Worm (Caenorhabditis elegans): Measurements from ENCODE around the gene pdk-1.

pdk-1 gene

DNA sequence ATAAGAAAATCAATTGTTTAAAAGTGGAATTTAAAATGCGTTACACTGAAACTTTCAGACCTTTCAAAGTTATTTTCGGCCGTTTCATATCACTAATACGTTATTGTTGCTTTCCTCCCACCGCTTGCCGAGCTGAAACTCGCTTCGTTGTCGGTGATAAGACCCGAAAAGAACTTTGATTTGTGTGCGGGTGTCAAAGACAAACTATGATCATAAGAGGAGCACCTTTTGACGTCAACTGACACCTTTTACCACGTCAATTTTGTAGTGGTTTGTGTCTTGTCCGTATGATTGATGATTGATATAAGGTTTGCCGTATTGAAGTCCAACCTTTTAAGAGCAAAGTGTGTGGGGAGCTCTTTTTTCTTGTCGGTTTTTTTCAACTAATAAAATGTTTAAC is 15.9 kb downstream of the pdk-1 start, which contains the start of gene ttr-37:
TSS of gene ttr-37 (minus strand) at position 167 of the 400 bp plus-strand sequence.
- no peak for TF ChIP-seq ceh-36 (tag; optimal IDR thresholded peaks at IDR 0.05)
- TF ChIP-seq B0310.2 (tag; optimal IDR thresholded peaks at IDR 0.05): no peak
- no peak for TF ChIP-seq pes-1 (GFP tag; IDR thresholded peaks at IDR 0.05)
- no peak for TF ChIP-seq ama-1 (optimal IDR thresholded peaks at IDR 0.05)
- no peak for TF ChIP-seq ceh-13 (GFP tag; optimal IDR thresholded peaks at IDR 0.05)
- no peak for TF ChIP-seq hmg-4 (GFP tag; optimal IDR thresholded peaks at IDR 0.05)
- no peak for TF ChIP-seq ets-7 (tag; optimal IDR thresholded peaks at IDR 0.05)
- no peak for TF ChIP-seq hnd-1 (tag; optimal IDR thresholded peaks at IDR 0.05)
- no peak for TF ChIP-seq F13C5.2 (tag; optimal IDR thresholded peaks at IDR 0.05)
- TF ChIP-seq sea-1 (GFP tag; conservative IDR thresholded peaks at IDR 0.05): no peak
- TF ChIP-seq flt-1 (GFP tag; IDR thresholded peaks at IDR 0.05): no peak
- TF ChIP-seq tra-4 (tag; optimal IDR thresholded peaks at IDR 0.05): no peak
- no peak for TF ChIP-seq aly-1 (tag; optimal IDR thresholded peaks at IDR 0.05)

DNA sequence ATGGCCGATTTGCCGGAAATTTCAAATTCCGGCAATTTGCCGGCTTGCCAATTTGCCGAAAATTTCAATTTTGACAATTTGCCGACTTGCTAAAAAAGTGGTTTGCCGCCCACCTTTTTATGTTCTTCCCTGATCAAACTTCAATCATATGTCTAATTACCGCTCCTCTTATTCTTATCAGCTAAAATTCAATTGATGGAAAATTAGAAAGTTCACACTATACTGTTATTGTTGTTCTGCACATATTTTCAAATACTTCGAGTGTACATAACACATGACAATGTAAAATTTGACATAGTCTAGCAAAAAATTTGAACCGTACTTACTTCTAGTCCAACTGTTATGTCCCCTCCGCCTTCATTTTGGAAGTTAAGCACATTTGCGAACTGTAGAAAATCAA is 16.7 kb downstream of the pdk-1 start:
- TF ChIP-seq scrt-1 (GFP tag; IDR thresholded peaks at IDR 0.05): no peak
- no peak for TF ChIP-seq sea-1 (GFP tag; conservative IDR thresholded peaks at IDR 0.05)
- no peak for TF ChIP-seq hmg-4 (GFP tag; optimal IDR thresholded peaks at IDR 0.05)
- TF ChIP-seq ets-7 (tag; optimal IDR thresholded peaks at IDR 0.05): no peak
- TF ChIP-seq B0310.2 (tag; optimal IDR thresholded peaks at IDR 0.05): no peak
- no peak for TF ChIP-seq aly-1 (tag; optimal IDR thresholded peaks at IDR 0.05)
- no peak for TF ChIP-seq hnd-1 (tag; optimal IDR thresholded peaks at IDR 0.05)
- no peak for TF ChIP-seq tbx-11 (GFP tag; IDR thresholded peaks at IDR 0.05)
- TF ChIP-seq tbx-37 (GFP tag; conservative IDR thresholded peaks at IDR 0.05): no peak
- no peak for TF ChIP-seq ceh-36 (tag; optimal IDR thresholded peaks at IDR 0.05)
- no peak for TF ChIP-seq hmbx-1 (tag; optimal IDR thresholded peaks at IDR 0.05)
- TF ChIP-seq ceh-13 (GFP tag; optimal IDR thresholded peaks at IDR 0.05): no peak
- TF ChIP-seq flt-1 (GFP tag; IDR thresholded peaks at IDR 0.05): no peak
- no peak for TF ChIP-seq ama-1 (optimal IDR thresholded peaks at IDR 0.05)
- no peak for TF ChIP-seq tra-4 (tag; optimal IDR thresholded peaks at IDR 0.05)
- TF ChIP-seq pes-1 (GFP tag; IDR thresholded peaks at IDR 0.05): no peak
- no peak for TF ChIP-seq F13C5.2 (tag; optimal IDR thresholded peaks at IDR 0.05)

DNA sequence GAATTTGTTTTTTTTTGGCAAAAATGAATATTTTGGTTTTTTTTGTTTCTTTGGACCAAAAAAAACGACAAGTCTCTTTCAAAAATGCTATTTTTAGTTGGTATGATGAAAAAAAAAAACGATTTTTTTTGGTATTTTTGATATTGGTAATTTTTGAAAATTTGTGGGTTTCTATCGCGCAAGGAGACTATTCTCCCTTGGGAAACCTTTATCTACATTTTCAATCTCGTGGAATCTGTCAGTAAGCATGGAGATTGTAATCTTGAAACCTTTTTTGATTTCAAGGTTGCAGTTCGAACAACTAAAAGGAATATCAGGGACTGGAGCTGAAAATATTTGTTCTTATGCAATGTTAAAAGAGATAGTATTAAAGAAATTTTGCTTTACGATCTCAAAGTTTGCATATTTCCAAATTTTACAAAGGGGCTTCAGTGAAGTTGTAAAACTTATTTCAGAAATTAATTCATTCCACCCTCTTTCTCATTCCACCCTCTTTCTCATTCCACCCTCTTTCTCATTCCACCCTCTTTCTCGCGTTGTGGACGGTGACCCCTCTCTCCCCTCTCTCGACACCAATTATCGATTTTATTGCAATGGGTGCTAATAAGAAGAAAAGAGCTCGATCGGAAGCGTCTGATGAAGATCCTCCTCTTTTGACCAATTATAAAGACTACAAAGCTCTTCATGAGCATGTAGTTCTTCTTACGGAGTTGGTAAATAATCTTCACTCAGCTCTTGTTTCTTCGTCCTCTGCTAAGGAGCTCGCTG is 17.9 kb downstream of the pdk-1 start:
- TF ChIP-seq hnd-1 (tag; optimal IDR thresholded peaks at IDR 0.05) (no peak), B0310.2 (tag; optimal IDR thresholded peaks at IDR 0.05) (no peak), ets-7 (tag; optimal IDR thresholded peaks at IDR 0.05) (no peak), hmg-4 (GFP tag; optimal IDR thresholded peaks at IDR 0.05) (no peak), tra-4 (tag; optimal IDR thresholded peaks at IDR 0.05) (no peak), ceh-13 (GFP tag; optimal IDR thresholded peaks at IDR 0.05) (no peak), aly-1 (tag; optimal IDR thresholded peaks at IDR 0.05) (no peak), F13C5.2 (tag; optimal IDR thresholded peaks at IDR 0.05) (no peak), pes-1 (GFP tag; IDR thresholded peaks at IDR 0.05) (no peak), hmbx-1 (tag; optimal IDR thresholded peaks at IDR 0.05) (no peak), ceh-36 (tag; optimal IDR thresholded peaks at IDR 0.05) (no peak), tbx-11 (GFP tag; IDR thresholded peaks at IDR 0.05) (no peak)

DNA sequence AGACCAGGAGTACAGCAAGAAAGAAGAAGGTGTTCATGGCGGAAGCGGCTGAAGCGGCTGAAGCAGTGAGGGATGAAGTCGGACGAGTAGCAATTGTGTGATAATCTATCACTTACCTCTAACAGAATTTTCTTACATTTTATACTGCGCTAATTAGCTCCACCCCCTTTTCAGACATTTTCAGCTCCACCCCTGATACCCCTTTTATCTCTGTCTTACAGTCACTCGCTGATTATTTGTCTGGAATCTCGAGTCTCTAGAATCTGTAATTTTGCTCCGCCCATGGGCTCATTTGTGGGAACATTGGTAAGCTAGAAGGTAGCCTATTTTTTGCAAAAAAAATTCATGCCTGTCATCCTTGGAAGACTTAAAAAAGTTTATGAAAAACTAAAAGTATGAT is 23.2 kb downstream of the pdk-1 start, which contains the start of gene ins-39:
TSS of gene ins-39 (minus strand) at position 101 of the 400 bp plus-strand sequence.
- no peak for TF ChIP-seq ceh-13 (GFP tag; optimal IDR thresholded peaks at IDR 0.05)
- no peak for TF ChIP-seq tbx-37 (GFP tag; conservative IDR thresholded peaks at IDR 0.05)
- no peak for TF ChIP-seq B0310.2 (tag; optimal IDR thresholded peaks at IDR 0.05)
- no peak for TF ChIP-seq F13C5.2 (tag; optimal IDR thresholded peaks at IDR 0.05)
- no peak for TF ChIP-seq scrt-1 (GFP tag; IDR thresholded peaks at IDR 0.05)

DNA sequence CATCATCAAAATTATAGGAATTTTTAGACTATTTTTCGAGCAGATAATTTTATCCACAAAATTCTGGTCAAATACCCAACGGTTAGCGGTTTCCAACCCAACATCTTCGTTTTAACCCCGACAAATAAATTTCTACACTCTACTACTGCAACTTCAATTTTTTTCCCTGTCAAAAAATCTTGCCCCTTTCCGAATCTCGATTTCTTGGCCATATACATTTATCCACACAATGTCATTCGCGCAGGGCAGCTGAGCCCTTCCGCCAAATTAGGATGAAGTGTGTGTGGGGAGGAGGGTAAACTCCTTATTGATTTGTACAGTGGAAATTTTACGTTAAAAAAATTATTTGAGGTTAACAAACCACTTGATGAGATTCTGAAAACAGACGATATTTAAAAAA is 23.7 kb downstream of the pdk-1 start:
- TF ChIP-seq F13C5.2 (tag; optimal IDR thresholded peaks at IDR 0.05): peak; percentile 78
- TF ChIP-seq scrt-1 (GFP tag; IDR thresholded peaks at IDR 0.05): no peak
- peak; percentile 59 for TF ChIP-seq hmg-4 (GFP tag; optimal IDR thresholded peaks at IDR 0.05)
- peak; percentile 39; the same call in 1 of the 2 replicates for TF ChIP-seq tbx-37 (GFP tag; conservative IDR thresholded peaks at IDR 0.05)

DNA sequence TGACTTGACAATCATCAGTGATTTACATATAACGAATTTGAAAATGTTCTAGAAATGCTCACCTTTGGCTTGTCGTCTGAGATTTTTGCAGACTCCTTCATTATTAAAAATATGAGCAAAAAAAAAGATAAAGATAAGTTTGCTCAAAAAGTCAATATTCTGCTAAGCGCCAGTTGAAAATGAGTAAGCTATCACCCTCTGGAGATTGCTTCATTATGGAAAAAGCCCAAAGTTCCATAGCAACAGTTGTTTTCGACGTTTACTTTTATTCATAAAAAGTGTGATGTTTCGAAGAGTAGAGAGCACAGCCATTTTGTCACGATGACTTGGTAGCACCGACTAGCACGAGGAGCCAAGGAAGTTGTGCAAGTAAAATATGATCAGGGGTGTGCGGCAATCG is 37.2 kb downstream of the pdk-1 start, which contains the start of gene F56C3.3:
TSS of gene F56C3.3 (minus strand) at position 101 of the 400 bp plus-strand sequence.
- no peak for TF ChIP-seq tra-4 (tag; optimal IDR thresholded peaks at IDR 0.05)
- no peak for TF ChIP-seq aly-1 (tag; optimal IDR thresholded peaks at IDR 0.05)
- no peak for TF ChIP-seq tbx-11 (GFP tag; IDR thresholded peaks at IDR 0.05)
- no peak for TF ChIP-seq ets-7 (tag; optimal IDR thresholded peaks at IDR 0.05)
- TF ChIP-seq hmbx-1 (tag; optimal IDR thresholded peaks at IDR 0.05): no peak
- no peak for TF ChIP-seq pes-1 (GFP tag; IDR thresholded peaks at IDR 0.05)
- TF ChIP-seq sea-1 (GFP tag; conservative IDR thresholded peaks at IDR 0.05): no peak
- no peak for TF ChIP-seq flt-1 (GFP tag; IDR thresholded peaks at IDR 0.05)
- TF ChIP-seq scrt-1 (GFP tag; IDR thresholded peaks at IDR 0.05): no peak
- TF ChIP-seq F13C5.2 (tag; optimal IDR thresholded peaks at IDR 0.05): no peak
- no peak for TF ChIP-seq hnd-1 (tag; optimal IDR thresholded peaks at IDR 0.05)
- TF ChIP-seq hmg-4 (GFP tag; optimal IDR thresholded peaks at IDR 0.05): no peak
- TF ChIP-seq tbx-37 (GFP tag; conservative IDR thresholded peaks at IDR 0.05): no peak
- TF ChIP-seq ceh-13 (GFP tag; optimal IDR thresholded peaks at IDR 0.05): no peak
- no peak for TF ChIP-seq B0310.2 (tag; optimal IDR thresholded peaks at IDR 0.05)
- no peak for TF ChIP-seq ceh-36 (tag; optimal IDR thresholded peaks at IDR 0.05)
- TF ChIP-seq ama-1 (optimal IDR thresholded peaks at IDR 0.05): no peak

DNA sequence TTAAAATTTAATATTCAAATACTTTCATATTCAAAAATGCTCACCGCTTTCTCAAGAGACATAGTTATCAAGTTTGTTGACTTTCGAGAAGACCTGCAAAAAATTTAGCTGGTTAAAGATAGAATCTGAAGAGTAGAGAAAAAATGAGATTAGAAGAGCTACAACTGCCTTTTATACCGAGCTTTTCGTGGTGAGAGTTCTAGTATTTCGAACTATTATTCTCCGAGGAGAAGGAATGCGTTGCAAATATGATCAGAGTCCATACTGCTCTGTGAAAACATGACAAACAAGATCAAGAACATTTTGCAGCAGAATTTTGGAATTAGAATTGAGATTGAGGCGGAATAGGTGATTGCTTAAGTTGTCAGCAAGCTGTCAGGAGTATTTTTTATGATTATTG is 39.5 kb downstream of the pdk-1 start, which contains the start of gene F56C3.4:
TSS of gene F56C3.4 (minus strand) at position 101 of the 400 bp plus-strand sequence.
- no peak for TF ChIP-seq flt-1 (GFP tag; IDR thresholded peaks at IDR 0.05)
- TF ChIP-seq hmg-4 (GFP tag; optimal IDR thresholded peaks at IDR 0.05): no peak
- no peak for TF ChIP-seq ceh-36 (tag; optimal IDR thresholded peaks at IDR 0.05)
- no peak for TF ChIP-seq hmbx-1 (tag; optimal IDR thresholded peaks at IDR 0.05)
- no peak for TF ChIP-seq scrt-1 (GFP tag; IDR thresholded peaks at IDR 0.05)
- TF ChIP-seq pes-1 (GFP tag; IDR thresholded peaks at IDR 0.05): no peak
- no peak for TF ChIP-seq B0310.2 (tag; optimal IDR thresholded peaks at IDR 0.05)
- TF ChIP-seq sea-1 (GFP tag; conservative IDR thresholded peaks at IDR 0.05): no peak

Measured in whole organism, early embryonic.